Worm (Caenorhabditis elegans) whole organism, midembryonic: ENCODE data around the gene php-3.
A peak's percentile ranks its signal among the peaks of the same experiment; 100 is the strongest.

Experiments
- T22C8.4 ChIP-seq: fragments of 200-800 bp; sonication (Bioruptor generic); IDR thresholded peaks from 2 replicates; pipeline ENCODE4 v1.3.6; 2022; ENCODE audit warnings: missing genetic modification characterization, missing compliant biosample characterization
- cog-1 ChIP-seq: sonication (generic microtip); optimal IDR thresholded peaks from 2 replicates; lab custom pipeline; 2016; ENCODE audit warnings: missing genetic modification characterization, missing compliant biosample characterization
- flt-1 ChIP-seq: fragments of 200-800 bp; sonication (Bioruptor generic); IDR thresholded peaks from 2 replicates; pipeline ENCODE4 v1.3.6; 2022; ENCODE audit warnings: missing genetic modification characterization, missing compliant biosample characterization
- klf-2 ChIP-seq: fragments of 200-800 bp; sonication (Bioruptor generic); conservative IDR thresholded peaks from 2 replicates; pipeline ENCODE4 v1.3.6; 2022; ENCODE audit warnings: missing genetic modification reagents, missing genetic modification characterization, missing compliant biosample characterization
- med-1 ChIP-seq: sonication (generic microtip); optimal IDR thresholded peaks from 2 replicates; lab custom pipeline; 2017; ENCODE audit warnings: missing genetic modification characterization, mild to moderate bottlenecking, missing compliant biosample characterization, antibody characterized with exemption, missing genetic modification reagents; ENCODE audit not compliant: insufficient read depth
- ref-1 ChIP-seq: fragments of 200-800 bp; sonication (Bioruptor generic); conservative IDR thresholded peaks from 2 replicates; pipeline ENCODE4 v1.3.6; 2022; ENCODE audit warnings: missing genetic modification reagents, missing genetic modification characterization, missing compliant biosample characterization
- tab-1 ChIP-seq: fragments of 200-800 bp; sonication (Bioruptor generic); IDR thresholded peaks from 2 replicates; pipeline ENCODE4 v1.3.6; 2022; ENCODE audit warnings: missing genetic modification characterization, missing compliant biosample characterization
- ztf-23 ChIP-seq: fragments of 200-800 bp; sonication (Bioruptor generic); IDR thresholded peaks from 2 replicates; pipeline ENCODE4 v1.3.6; 2022; ENCODE audit warnings: missing genetic modification reagents, missing genetic modification characterization, missing compliant biosample characterization
- ztf-29 ChIP-seq: fragments of 200-800 bp; sonication (Bioruptor generic); IDR thresholded peaks from 2 replicates; pipeline ENCODE4 v1.3.6; 2022; ENCODE audit warnings: missing genetic modification reagents, missing genetic modification characterization, missing compliant biosample characterization

The php-3 gene

DNA sequence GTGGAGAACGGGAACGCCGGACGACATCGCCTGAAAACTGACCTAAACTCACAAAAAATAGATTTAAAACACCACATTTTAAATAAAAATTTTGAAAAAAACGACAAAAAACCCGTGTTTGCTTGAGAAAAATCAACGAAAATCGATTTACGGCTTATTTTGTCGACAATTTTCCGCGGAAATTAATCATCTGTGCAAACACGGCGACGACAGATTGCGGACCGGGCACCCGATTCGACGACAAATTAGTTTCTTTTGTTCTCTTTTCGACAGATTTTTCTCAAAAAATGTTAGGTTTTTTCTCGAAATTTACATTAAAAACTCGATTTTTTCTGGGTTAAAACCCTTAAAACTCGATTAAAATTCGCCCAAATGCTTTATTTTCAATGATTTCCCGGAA, 18.9 kb downstream of the php-3 start, which contains the start of gene arx-3:
arx-3 (minus strand) TSS at position 30 of the 400 bp plus-strand sequence.
- TF ChIP-seq ztf-23 (GFP tag; lab: Robert Waterston, UW) (0 out of 2 replicates have a peak, but pooled peaks have one; percentile 43), klf-2 (no peak)

ce11 chrIII:12052206-12052605, 25.1 kb downstream of the php-3 start, which contains the start of gene Y79H2A.3:
Y79H2A.3 (minus strand) TSS chrIII:12052306.
- TF ChIP-seq tab-1, result no peak
- TF ChIP-seq ref-1 (GFP tag; lab: Robert Waterston, UW), result no peak
- TF ChIP-seq T22C8.4 (GFP tag; lab: Robert Waterston, UW), result no peak
- TF ChIP-seq med-1 (GFP tag; lab: Kevin White, UChicago), result no peak

ce11 chrIII:12040999-12041398, 36.4 kb downstream of the php-3 start, which contains the start of gene Y79H2A.4:
Y79H2A.4 (plus strand) TSS chrIII:12041299.
- TF ChIP-seq klf-2 (no peak), T22C8.4 (GFP tag; lab: Robert Waterston, UW) (no peak), flt-1 (GFP tag; lab: Robert Waterston, UW) (no peak), ztf-23 (GFP tag; lab: Robert Waterston, UW) (no peak), ref-1 (GFP tag; lab: Robert Waterston, UW) (no peak), ztf-29 (no peak), med-1 (GFP tag; lab: Kevin White, UChicago) (no peak), cog-1 (tag; lab: Kevin White, UChicago) (no peak), tab-1 (no peak)

DNA sequence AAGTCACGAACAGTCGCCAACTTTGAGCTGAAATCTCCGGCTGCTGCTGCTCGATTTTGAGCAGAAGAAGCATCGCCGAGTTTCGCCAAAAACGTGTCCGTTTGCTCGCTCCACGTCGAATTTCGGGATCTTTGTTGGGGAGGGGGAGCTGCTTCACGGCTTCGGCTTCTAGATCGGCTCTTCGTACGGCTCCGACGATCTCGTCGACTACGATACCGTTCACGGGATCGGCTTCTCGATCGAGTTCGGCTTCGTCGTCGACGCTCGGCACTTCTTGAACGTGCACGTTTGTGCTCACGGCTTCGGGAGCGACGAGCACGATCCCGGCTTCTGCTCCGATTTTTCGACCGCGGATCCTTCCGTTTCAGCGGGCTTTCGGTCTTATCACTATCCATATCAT, 40.1 kb downstream of the php-3 start:
- no peak for TF ChIP-seq klf-2
- no peak for TF ChIP-seq T22C8.4 (GFP tag; lab: Robert Waterston, UW)
- no peak for TF ChIP-seq med-1 (GFP tag; lab: Kevin White, UChicago)
- TF ChIP-seq cog-1 (tag; lab: Kevin White, UChicago), result no peak
- TF ChIP-seq flt-1 (GFP tag; lab: Robert Waterston, UW), result no peak
- no peak for TF ChIP-seq ztf-23 (GFP tag; lab: Robert Waterston, UW)
- no peak for TF ChIP-seq ztf-29
- TF ChIP-seq ref-1 (GFP tag; lab: Robert Waterston, UW), result no peak
- TF ChIP-seq tab-1, result no peak

DNA sequence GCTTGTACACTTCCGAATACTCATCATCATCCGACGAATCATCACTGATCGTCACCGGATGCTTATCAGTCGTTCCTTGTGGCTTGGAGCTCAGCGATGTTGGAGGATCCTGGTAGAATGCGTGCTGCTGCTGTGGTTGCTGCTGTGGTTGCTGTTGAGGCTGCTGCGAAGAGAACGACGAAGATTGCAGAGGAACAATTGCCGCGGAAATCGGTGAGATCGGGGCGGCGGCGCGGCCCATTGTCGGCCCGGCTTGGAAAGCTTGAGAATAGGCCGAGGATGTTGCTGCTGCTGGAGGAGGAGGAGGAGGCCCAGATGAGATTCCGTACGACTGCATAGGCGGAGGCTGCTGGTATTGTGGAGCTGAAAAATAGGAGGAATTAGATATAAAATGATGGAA, 43.0 kb downstream of the php-3 start:
- TF ChIP-seq flt-1 (GFP tag; lab: Robert Waterston, UW), result no peak
- TF ChIP-seq klf-2, result 0 out of 2 replicates have a peak, but pooled peaks have one; percentile 25

ce11 chrIII:12033259-12033658, 44.1 kb downstream of the php-3 start:
- TF ChIP-seq cog-1 (tag; lab: Kevin White, UChicago), result no peak
- TF ChIP-seq ref-1 (GFP tag; lab: Robert Waterston, UW), result no peak
- TF ChIP-seq klf-2, result no peak
- TF ChIP-seq tab-1, result no peak
- no peak for TF ChIP-seq flt-1 (GFP tag; lab: Robert Waterston, UW)
- TF ChIP-seq ztf-23 (GFP tag; lab: Robert Waterston, UW), result no peak
- no peak for TF ChIP-seq med-1 (GFP tag; lab: Kevin White, UChicago)
- TF ChIP-seq ztf-29, result no peak
- no peak for TF ChIP-seq T22C8.4 (GFP tag; lab: Robert Waterston, UW)

DNA sequence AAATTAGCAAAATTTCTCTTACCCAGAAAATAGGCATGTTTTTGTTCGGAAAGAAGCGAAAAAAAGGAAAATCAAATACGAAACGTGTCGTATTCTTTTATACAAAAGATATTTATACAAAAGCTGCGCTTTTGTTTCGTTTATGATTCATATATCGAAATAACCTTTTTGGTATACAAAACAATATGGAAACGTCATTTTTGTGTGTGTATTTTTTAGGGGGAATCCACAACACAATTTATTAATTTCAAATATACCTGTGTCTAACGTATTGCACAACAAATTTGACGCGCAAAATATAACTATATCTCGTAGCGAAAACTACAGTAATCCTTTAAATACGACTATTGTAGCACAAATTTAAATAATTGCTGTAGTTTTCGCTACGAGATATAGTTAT, 46.7 kb downstream of the php-3 start, which contains the start of gene Y79H2A.2:
Y79H2A.2 (minus strand) TSS at position 101 of the 400 bp plus-strand sequence.
- no peak for TF ChIP-seq ztf-23 (GFP tag; lab: Robert Waterston, UW)
- TF ChIP-seq klf-2, result no peak
- TF ChIP-seq cog-1 (tag; lab: Kevin White, UChicago), result no peak
- no peak for TF ChIP-seq med-1 (GFP tag; lab: Kevin White, UChicago)
- TF ChIP-seq tab-1, result no peak
- TF ChIP-seq ref-1 (GFP tag; lab: Robert Waterston, UW), result no peak
- no peak for TF ChIP-seq flt-1 (GFP tag; lab: Robert Waterston, UW)
- TF ChIP-seq ztf-29, result no peak
- no peak for TF ChIP-seq T22C8.4 (GFP tag; lab: Robert Waterston, UW)

DNA sequence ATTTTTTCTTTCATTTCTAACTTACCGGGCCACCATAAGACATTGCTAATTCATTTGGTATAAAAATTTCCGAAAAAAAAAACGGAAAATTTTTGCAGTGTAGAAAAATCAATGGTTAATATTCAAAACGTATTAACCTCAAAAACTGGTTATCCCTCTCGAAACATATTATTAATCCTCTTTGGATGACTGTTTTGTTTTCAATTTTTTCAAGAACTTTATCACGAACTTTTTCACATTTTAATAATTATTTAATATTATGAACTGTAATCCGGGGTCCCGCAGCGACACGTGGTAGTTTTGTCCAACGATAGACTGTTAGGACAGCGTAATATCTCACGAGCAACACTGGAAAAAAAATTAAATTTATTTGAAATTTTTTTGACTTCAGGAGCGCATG, 48.6 kb downstream of the php-3 start, which contains the start of gene Y79H2A.12:
Y79H2A.12 (minus strand) TSS at position 101 of the 400 bp plus-strand sequence.
- no peak for TF ChIP-seq ztf-23 (GFP tag; lab: Robert Waterston, UW)
- TF ChIP-seq flt-1 (GFP tag; lab: Robert Waterston, UW), result no peak
- no peak for TF ChIP-seq klf-2
- no peak for TF ChIP-seq med-1 (GFP tag; lab: Kevin White, UChicago)
- no peak for TF ChIP-seq T22C8.4 (GFP tag; lab: Robert Waterston, UW)
- no peak for TF ChIP-seq ztf-29
- TF ChIP-seq ref-1 (GFP tag; lab: Robert Waterston, UW), result no peak
- TF ChIP-seq tab-1, result no peak
- TF ChIP-seq cog-1 (tag; lab: Kevin White, UChicago), result no peak
